ENCODE assay signal across 5 worm cellular contexts in the genomic region with DNA sequence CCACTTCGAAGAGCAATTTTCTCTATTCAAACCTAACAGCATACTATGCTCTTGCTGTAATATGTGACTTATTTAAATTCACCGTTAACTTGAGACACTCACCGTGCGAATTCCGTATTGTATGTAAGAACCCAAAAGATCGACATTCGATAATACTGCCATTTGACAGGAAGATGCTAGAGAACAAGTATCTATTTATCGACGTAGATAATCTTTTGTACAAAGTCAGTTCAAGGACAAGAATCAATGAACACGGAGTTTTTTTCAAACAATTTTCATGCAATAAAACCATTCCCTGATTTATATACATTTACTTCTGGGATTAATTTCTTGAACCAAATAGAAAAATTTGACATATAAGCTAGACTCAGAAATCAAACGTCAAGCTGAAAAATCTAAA.
TF ChIP-seq lines count a peak whose summit lies in the region.

A gene (minus strand): TSS at position 173 of the 400 bp plus-strand sequence.

TF ChIP-seq in whole organism, L1 larva, 84 proteins besides CTCF, POLR2A, EP300 and RAD21:
- TF ChIP-seq lin-14 (GFP tag; optimal IDR thresholded peaks at IDR 0.05; lab: Kevin White, UChicago): peak; percentile 60
- TF ChIP-seq snu-23 (GFP tag; optimal IDR thresholded peaks at IDR 0.05; lab: Kevin White, UChicago): peak; percentile 0
- TF ChIP-seq egl-27 (tag; optimal IDR thresholded peaks at IDR 0.05; lab: Kevin White, UChicago): no peak
- no peak for TF ChIP-seq ama-1 (optimal IDR thresholded peaks at IDR 0.05; lab: Kevin White, UChicago)
- no peak for TF ChIP-seq dpl-1 (GFP tag; optimal IDR thresholded peaks at IDR 0.05; lab: Kevin White, UChicago)
- TF ChIP-seq egl-13 (tag; optimal IDR thresholded peaks at IDR 0.05; lab: Kevin White, UChicago): no peak
- peak; percentile 87 for TF ChIP-seq nhr-85 (tag; lab: Kevin White, UChicago)
- TF ChIP-seq isw-1 (GFP tag; IDR thresholded peaks at IDR 0.05; lab: Robert Waterston, UW): no peak
- no peak for TF ChIP-seq C16A3.4 (tag; optimal IDR thresholded peaks at IDR 0.05; lab: Kevin White, UChicago)
- peak; percentile 25 for TF ChIP-seq nhr-71 (tag; optimal IDR thresholded peaks at IDR 0.05; lab: Kevin White, UChicago)
- TF ChIP-seq nhr-20 (tag; optimal IDR thresholded peaks at IDR 0.05; lab: Kevin White, UChicago): peak; percentile 45
- no peak for TF ChIP-seq C34B4.2 (tag; optimal IDR thresholded peaks at IDR 0.05; lab: Kevin White, UChicago)
- no peak for TF ChIP-seq mep-1 (tag; optimal IDR thresholded peaks at IDR 0.05; lab: Kevin White, UChicago)

TF ChIP-seq in whole organism, L2 larva, 48 proteins besides CTCF, POLR2A, EP300 and RAD21 (continues in another document):
- TF ChIP-seq lsy-2 (tag; optimal IDR thresholded peaks at IDR 0.05; lab: Kevin White, UChicago) (no peak), alr-1 (tag; optimal IDR thresholded peaks at IDR 0.05; lab: Kevin White, UChicago) (no peak), unc-62 (GFP tag; optimal IDR thresholded peaks at IDR 0.05; lab: Kevin White, UChicago) (no peak), R02D3.7 (tag; optimal IDR thresholded peaks at IDR 0.05; lab: Kevin White, UChicago) (no peak), nhr-23 (tag; optimal IDR thresholded peaks at IDR 0.05; lab: Kevin White, UChicago) (peak; percentile 43), lin-13 (GFP tag; optimal IDR thresholded peaks at IDR 0.05; lab: Kevin White, UChicago) (no peak), snpc-4 (tag; optimal IDR thresholded peaks at IDR 0.05; lab: Kevin White, UChicago) (no peak), sem-4 (tag; optimal IDR thresholded peaks at IDR 0.05; lab: Kevin White, UChicago) (no peak), skn-1 (tag; optimal IDR thresholded peaks at IDR 0.05; lab: Kevin White, UChicago) (no peak), nhr-6 (tag; optimal IDR thresholded peaks at IDR 0.05; lab: Kevin White, UChicago) (no peak), egl-27 (tag; optimal IDR thresholded peaks at IDR 0.05; lab: Kevin White, UChicago) (no peak), nhr-25 (tag; optimal IDR thresholded peaks at IDR 0.05; lab: Kevin White, UChicago) (peak; percentile 55), sma-9 (GFP tag; optimal IDR thresholded peaks at IDR 0.05; lab: Kevin White, UChicago) (peak; percentile 81), sma-9 (tag; optimal IDR thresholded peaks at IDR 0.05; lab: Kevin White, UChicago) (no peak), elt-1 (tag; optimal IDR thresholded peaks at IDR 0.05; lab: Kevin White, UChicago) (peak; percentile 91), elt-3 (tag; optimal IDR thresholded peaks at IDR 0.05; lab: Kevin White, UChicago) (no peak), nhr-10 (tag; optimal IDR thresholded peaks at IDR 0.05; lab: Kevin White, UChicago) (no peak), mdl-1 (tag; optimal IDR thresholded peaks at IDR 0.05; lab: Kevin White, UChicago) (no peak), ztf-11 (tag; optimal IDR thresholded peaks at IDR 0.05; lab: Kevin White, UChicago) (no peak), gmeb-1 (tag; optimal IDR thresholded peaks at IDR 0.05; lab: Kevin White, UChicago) (no peak)

TF ChIP-seq in whole organism, L3 larva, 47 proteins besides CTCF, POLR2A, EP300 and RAD21:
- TF ChIP-seq ama-1 (optimal IDR thresholded peaks at IDR 0.05; lab: Kevin White, UChicago): no peak
- TF ChIP-seq fos-1 (tag; optimal IDR thresholded peaks at IDR 0.05; lab: Kevin White, UChicago): no peak
- TF ChIP-seq eor-1 (tag; optimal IDR thresholded peaks at IDR 0.05; lab: Kevin White, UChicago): no peak
- no peak for TF ChIP-seq egl-27 (tag; optimal IDR thresholded peaks at IDR 0.05; lab: Kevin White, UChicago)
- no peak for TF ChIP-seq sea-2 (GFP tag; optimal IDR thresholded peaks at IDR 0.05; lab: Kevin White, UChicago)
- TF ChIP-seq elt-1 (tag; optimal IDR thresholded peaks at IDR 0.05; lab: Kevin White, UChicago): peak; percentile 97
- TF ChIP-seq elt-2 (tag; optimal IDR thresholded peaks at IDR 0.05; lab: Kevin White, UChicago): no peak
- no peak for TF ChIP-seq mml-1 (tag; optimal IDR thresholded peaks at IDR 0.05; lab: Kevin White, UChicago)
- TF ChIP-seq nhr-23 (tag; optimal IDR thresholded peaks at IDR 0.05; lab: Kevin White, UChicago): peak; percentile 20
- no peak for TF ChIP-seq nhr-76 (tag; optimal IDR thresholded peaks at IDR 0.05; lab: Kevin White, UChicago)
- peak; percentile 70 for TF ChIP-seq nhr-25 (tag; optimal IDR thresholded peaks at IDR 0.05; lab: Kevin White, UChicago)

TF ChIP-seq in whole organism, L4 larva, 104 proteins besides CTCF, POLR2A, EP300 and RAD21:
- peak; percentile 11 for TF ChIP-seq aha-1 (tag; lab: Kevin White, UChicago)
- no peak for TF ChIP-seq daf-19 (GFP tag; conservative IDR thresholded peaks at IDR 0.05; lab: Robert Waterston, UW)

TF ChIP-seq in whole organism, mixed stage, embryonic, 35 proteins besides CTCF, POLR2A, EP300 and RAD21:
- TF ChIP-seq flh-1 (GFP tag; optimal IDR thresholded peaks at IDR 0.05; lab: Kevin White, UChicago) (no peak), elt-1 (tag; optimal IDR thresholded peaks at IDR 0.05; lab: Kevin White, UChicago; ENCODE audit: borderline replicate concordance, insufficient read depth) (peak; percentile 38)
